Worm (Caenorhabditis elegans) whole organism, L4 larva: ENCODE data around the gene ztf-14.

ENCODE experiments used
- F44E2.7 ChIP-seq: fragments of 200-800 bp; sonication (Bioruptor generic); IDR thresholded peaks from 2 replicates; pipeline ENCODE4 v2.1.2; 2022; ENCODE audit warnings: missing genetic modification characterization, missing compliant biosample characterization
- R02D3.7 ChIP-seq: fragments of 150-350 bp; sonication (generic microtip); optimal IDR thresholded peaks from 3 replicates; lab custom pipeline; 2014; ENCODE audit warnings: missing biosample characterization, missing genetic modification characterization
- T26A8.4 ChIP-seq: fragments of 200-800 bp; sonication (Bioruptor generic); IDR thresholded peaks from 2 replicates; pipeline ENCODE4 v1.3.6; 2022; ENCODE audit warnings: missing genetic modification characterization, missing compliant biosample characterization
- Y105C5A.15 ChIP-seq: fragments of 200-800 bp; sonication (Bioruptor generic); IDR thresholded peaks from 2 replicates; pipeline ENCODE4 v1.3.6; 2022; ENCODE audit warnings: missing genetic modification characterization, missing compliant biosample characterization
- Y48G9A.11 ChIP-seq: fragments of 200-800 bp; sonication (Bioruptor generic); IDR thresholded peaks from 2 replicates; pipeline ENCODE4 v1.3.6; 2022; ENCODE audit warnings: missing genetic modification reagents, missing genetic modification characterization, missing compliant biosample characterization
- Y5F2A.4 ChIP-seq: fragments of 200-800 bp; sonication (Bioruptor generic); optimal IDR thresholded peaks from 2 replicates; lab custom pipeline; 2018; ENCODE audit warnings: mild to moderate bottlenecking, missing genetic modification characterization, missing compliant biosample characterization
- Y75B8A.6 ChIP-seq: fragments of 200-800 bp; sonication (Bioruptor generic); IDR thresholded peaks from 2 replicates; pipeline ENCODE4 v1.3.6; 2022; ENCODE audit warnings: missing genetic modification reagents, missing genetic modification characterization, missing compliant biosample characterization
- ama-1 ChIP-seq: fragments of 150-350 bp; optimal IDR thresholded peaks from 2 replicates; lab custom pipeline; 2014; ENCODE audit warnings: inconsistent platforms, mixed read lengths
- attf-4 ChIP-seq: sonication (generic microtip); optimal IDR thresholded peaks from 3 replicates; lab custom pipeline; 2017; ENCODE audit warnings: missing biosample characterization, missing genetic modification characterization
- ceh-44 ChIP-seq: fragments of 200-800 bp; sonication (Bioruptor generic); IDR thresholded peaks from 2 replicates; pipeline ENCODE4 v1.3.6; 2022; ENCODE audit warnings: missing genetic modification reagents, missing genetic modification characterization, missing compliant biosample characterization
- ceh-62 ChIP-seq: sonication (generic microtip); optimal IDR thresholded peaks from 2 replicates; lab custom pipeline; 2017; ENCODE audit warnings: missing biosample characterization, missing genetic modification characterization
- ceh-82 ChIP-seq: sonication (generic microtip); optimal IDR thresholded peaks from 2 replicates; lab custom pipeline; 2017; ENCODE audit warnings: missing biosample characterization, missing genetic modification characterization
- ctbp-1 ChIP-seq: fragments of 200-800 bp; sonication (Bioruptor generic); IDR thresholded peaks from 2 replicates; pipeline ENCODE4 v1.3.6; 2022; ENCODE audit warnings: missing genetic modification reagents, missing genetic modification characterization, missing compliant biosample characterization
- daf-16 ChIP-seq, 3 experiments: sonication (generic microtip); optimal IDR thresholded peaks; 2 replicates each; lab custom pipeline; 2016 to 2017; ENCODE audit warnings: missing genetic modification characterization in 3 of 3, missing genetic modification reagents in 3 of 3, mild to moderate bottlenecking in 2 of 3, missing compliant biosample characterization in 2 of 3, missing biosample characterization in 1 of 3, moderate library complexity in 1 of 3
- daf-19 ChIP-seq: fragments of 200-800 bp; sonication (Bioruptor generic); conservative IDR thresholded peaks from 2 replicates; pipeline ENCODE4 v1.3.6; 2022; ENCODE audit warnings: missing genetic modification characterization, missing compliant biosample characterization
- dmd-8 ChIP-seq: fragments of 200-800 bp; sonication (Bioruptor generic); IDR thresholded peaks from 2 replicates; pipeline ENCODE4 v1.3.6; 2022; ENCODE audit warnings: missing genetic modification characterization, missing compliant biosample characterization
- dmd-9 ChIP-seq: fragments of 200-800 bp; sonication (Bioruptor generic); IDR thresholded peaks from 2 replicates; pipeline ENCODE4 v1.3.6; 2022; ENCODE audit warnings: missing genetic modification reagents, missing genetic modification characterization, missing compliant biosample characterization
- duxl-1 ChIP-seq: sonication (generic microtip); optimal IDR thresholded peaks from 2 replicates; lab custom pipeline; 2016; ENCODE audit warnings: mild to moderate bottlenecking, missing genetic modification characterization, moderate library complexity, missing compliant biosample characterization; ENCODE audit not compliant: poor library complexity
- egl-27 ChIP-seq: sonication (generic microtip); optimal IDR thresholded peaks from 3 replicates; lab custom pipeline; 2017; ENCODE audit warnings: missing biosample characterization, missing genetic modification reagents, missing genetic modification characterization
- fkh-10 ChIP-seq: fragments of 150-350 bp; optimal IDR thresholded peaks from 2 replicates; lab custom pipeline; 2014; ENCODE audit warnings: missing biosample characterization, missing genetic modification reagents, missing genetic modification characterization
- hlh-11 ChIP-seq: fragments of 200-800 bp; sonication (Bioruptor generic); optimal IDR thresholded peaks from 2 replicates; lab custom pipeline; 2018; ENCODE audit warnings: mild to moderate bottlenecking, missing genetic modification characterization, missing compliant biosample characterization
- hlh-30 ChIP-seq: sonication (generic microtip); optimal IDR thresholded peaks from 2 replicates; lab custom pipeline; 2017; ENCODE audit warnings: antibody characterized with exemption, mild to moderate bottlenecking, missing genetic modification characterization, missing compliant biosample characterization; ENCODE audit not compliant: insufficient read depth
- hmg-1.1 ChIP-seq: fragments of 200-800 bp; sonication (Bioruptor generic); IDR thresholded peaks from 2 replicates; pipeline ENCODE4 v1.3.6; 2022; ENCODE audit warnings: missing genetic modification reagents, missing genetic modification characterization, missing compliant biosample characterization
- jun-1 ChIP-seq: fragments of 150-350 bp; optimal IDR thresholded peaks from 2 replicates; lab custom pipeline; 2014; ENCODE audit warnings: missing biosample characterization, missing genetic modification reagents, missing genetic modification characterization
- lim-7 ChIP-seq: fragments of 200-800 bp; sonication (Bioruptor generic); IDR thresholded peaks from 2 replicates; pipeline ENCODE4 v1.3.6; 2022; ENCODE audit warnings: missing genetic modification characterization, missing compliant biosample characterization
- lin-1 ChIP-seq: fragments of 200-800 bp; sonication (Bioruptor generic); IDR thresholded peaks from 2 replicates; pipeline ENCODE4 v1.3.6; 2022; ENCODE audit warnings: missing genetic modification reagents, missing genetic modification characterization, missing compliant biosample characterization
- lin-15B ChIP-seq: fragments of 150-350 bp; sonication (generic microtip); optimal IDR thresholded peaks from 3 replicates; lab custom pipeline; 2014; ENCODE audit warnings: missing biosample characterization, missing genetic modification characterization
- lir-3 ChIP-seq: sonication (generic microtip); optimal IDR thresholded peaks from 2 replicates; lab custom pipeline; 2016; ENCODE audit warnings: mild to moderate bottlenecking, missing genetic modification characterization, missing compliant biosample characterization
- lsy-2 ChIP-seq, 2 experiments: fragments of 150-350 bp in 1 of 2; sonication (generic microtip) in 1 of 2; optimal IDR thresholded peaks; 2 replicates each; lab custom pipeline; 2014 to 2017; ENCODE audit warnings: missing biosample characterization in 2 of 2, missing genetic modification characterization in 2 of 2
- madf-5 ChIP-seq, 2 experiments: fragments of 200-800 bp; sonication (Bioruptor generic); IDR thresholded peaks; 2 replicates each; pipeline ENCODE4 v1.3.6; 2022; ENCODE audit warnings: missing compliant biosample characterization in 2 of 2, missing genetic modification characterization in 2 of 2
- mdt-29 ChIP-seq: fragments of 200-800 bp; sonication (Bioruptor generic); IDR thresholded peaks from 2 replicates; pipeline ENCODE4 v1.3.6; 2022; ENCODE audit warnings: missing genetic modification reagents, missing genetic modification characterization, missing compliant biosample characterization
- nhr-10 ChIP-seq: fragments of 150-350 bp; optimal IDR thresholded peaks from 2 replicates; lab custom pipeline; 2014; ENCODE audit warnings: missing biosample characterization, missing genetic modification characterization
- nhr-102 ChIP-seq: sonication (generic microtip); optimal IDR thresholded peaks from 2 replicates; lab custom pipeline; 2016; ENCODE audit warnings: mild to moderate bottlenecking, missing genetic modification characterization, moderate library complexity, missing compliant biosample characterization
- nhr-237 ChIP-seq: sonication (generic microtip); optimal IDR thresholded peaks from 2 replicates; lab custom pipeline; 2017; ENCODE audit warnings: missing biosample characterization, missing genetic modification characterization
- nhr-28 ChIP-seq: fragments of 150-350 bp; optimal IDR thresholded peaks from 2 replicates; lab custom pipeline; 2014; ENCODE audit warnings: missing biosample characterization, missing genetic modification characterization
- nhr-41 ChIP-seq: fragments of 200-800 bp; sonication (Bioruptor generic); IDR thresholded peaks from 2 replicates; pipeline ENCODE4 v1.3.6; 2022; ENCODE audit warnings: missing genetic modification reagents, missing genetic modification characterization, missing compliant biosample characterization
- nhr-42 ChIP-seq: fragments of 200-800 bp; sonication (Bioruptor generic); IDR thresholded peaks from 2 replicates; pipeline ENCODE4 v1.3.6; 2022; ENCODE audit warnings: missing genetic modification characterization, missing compliant biosample characterization
- nhr-48 ChIP-seq: sonication (generic microtip); optimal IDR thresholded peaks from 2 replicates; lab custom pipeline; 2016; ENCODE audit warnings: mild to moderate bottlenecking, missing genetic modification characterization, missing compliant biosample characterization
- nhr-6 ChIP-seq: fragments of 150-350 bp; optimal IDR thresholded peaks from 2 replicates; lab custom pipeline; 2014; ENCODE audit warnings: missing biosample characterization, missing genetic modification characterization
- nhr-76 ChIP-seq: fragments of 150-350 bp; optimal IDR thresholded peaks from 2 replicates; lab custom pipeline; 2014; ENCODE audit warnings: missing biosample characterization, missing genetic modification characterization
- nhr-77 ChIP-seq: fragments of 150-350 bp; optimal IDR thresholded peaks from 2 replicates; lab custom pipeline; 2014; ENCODE audit warnings: missing biosample characterization, missing genetic modification characterization
- pha-4 ChIP-seq, 2 experiments: fragments of 150-350 bp in 1 of 2; fragments of 200-800 bp in 1 of 2; sonication (Bioruptor generic) in 1 of 2; IDR thresholded peaks in 1 of 2; optimal IDR thresholded peaks in 1 of 2; 2 replicates each; pipeline versions ENCODE4 v1.3.6 to Lab custom; 2014 to 2022; ENCODE audit warnings: missing genetic modification characterization in 2 of 2, missing genetic modification reagents in 2 of 2, missing biosample characterization in 1 of 2, missing compliant biosample characterization in 1 of 2
- php-3 ChIP-seq: fragments of 200-800 bp; sonication (Bioruptor generic); IDR thresholded peaks from 2 replicates; pipeline ENCODE4 v1.3.6; 2022; ENCODE audit warnings: missing genetic modification reagents, missing genetic modification characterization, missing compliant biosample characterization
- saeg-2 ChIP-seq: fragments of 200-800 bp; sonication (Bioruptor generic); IDR thresholded peaks from 2 replicates; pipeline ENCODE4 v1.3.6; 2022; ENCODE audit warnings: missing genetic modification reagents, missing genetic modification characterization, missing compliant biosample characterization
- skn-1 ChIP-seq: fragments of 150-350 bp; optimal IDR thresholded peaks from 2 replicates; lab custom pipeline; 2014; ENCODE audit warnings: missing biosample characterization, missing genetic modification characterization
- snpc-1.2 ChIP-seq: fragments of 200-800 bp; sonication (Bioruptor generic); IDR thresholded peaks from 2 replicates; pipeline ENCODE4 v1.3.6; 2022; ENCODE audit warnings: missing genetic modification reagents, missing genetic modification characterization, missing compliant biosample characterization
- snpc-4 ChIP-seq: fragments of 150-350 bp; optimal IDR thresholded peaks from 2 replicates; lab custom pipeline; 2014; ENCODE audit warnings: missing biosample characterization, missing genetic modification characterization
- spr-1 ChIP-seq: sonication (generic microtip); optimal IDR thresholded peaks from 2 replicates; lab custom pipeline; 2016; ENCODE audit warnings: mild to moderate bottlenecking, missing genetic modification characterization, missing compliant biosample characterization
- spr-3 ChIP-seq: fragments of 200-800 bp; sonication (Bioruptor generic); optimal IDR thresholded peaks from 2 replicates; lab custom pipeline; 2018; ENCODE audit warnings: mild to moderate bottlenecking, missing genetic modification characterization, missing compliant biosample characterization
- zfp-2 ChIP-seq: sonication (generic microtip); optimal IDR thresholded peaks from 2 replicates; lab custom pipeline; 2016; ENCODE audit warnings: mild to moderate bottlenecking, missing genetic modification characterization, missing compliant biosample characterization
- zip-2 ChIP-seq: fragments of 150-350 bp; optimal IDR thresholded peaks from 2 replicates; lab custom pipeline; 2014; ENCODE audit warnings: missing biosample characterization, missing genetic modification characterization
- ztf-7 ChIP-seq: fragments of 150-350 bp; optimal IDR thresholded peaks from 2 replicates; lab custom pipeline; 2014; ENCODE audit warnings: missing biosample characterization, missing genetic modification characterization

Gene ztf-14

ce11 chrX:14480248-14480647 is 15.6 kb upstream of the ztf-14 start, which contains the start of gene gfi-3 (continued):
- no peak for TF ChIP-seq madf-5 (GFP tag; IDR thresholded peaks at IDR 0.05; lab: Robert Waterston, UW)
- no peak for TF ChIP-seq ama-1
- peak in 1 of 2 experiments; percentile 22 for TF ChIP-seq daf-16 (GFP tag; optimal IDR thresholded peaks at IDR 0.05; lab: Kevin White, UChicago)
- peak; percentile 59 for TF ChIP-seq daf-16 (tag; optimal IDR thresholded peaks at IDR 0.05; lab: Kevin White, UChicago)
- TF ChIP-seq duxl-1 (tag; lab: Kevin White, UChicago), result peak; percentile 67
- TF ChIP-seq Y75B8A.6 (GFP tag; lab: Robert Waterston, UW), result no peak
- TF ChIP-seq lir-3 (tag; lab: Kevin White, UChicago), result no peak
- no peak for TF ChIP-seq ceh-62 (tag; lab: Kevin White, UChicago)
- no peak for TF ChIP-seq snpc-1.2 (GFP tag; lab: Robert Waterston, UW)
- no peak for TF ChIP-seq jun-1 (tag; lab: Kevin White, UChicago)
- peak; percentile 55 for TF ChIP-seq snpc-4 (tag; lab: Kevin White, UChicago)
- no peak for TF ChIP-seq ceh-44
- peak; percentile 31 for TF ChIP-seq fkh-10 (GFP tag; lab: Kevin White, UChicago)
- no peak for TF ChIP-seq lim-7 (GFP tag; lab: Robert Waterston, UW)
- TF ChIP-seq egl-27 (tag; lab: Kevin White, UChicago), result no peak
- TF ChIP-seq nhr-10, result no peak
- peak; percentile 67 for TF ChIP-seq nhr-28 (tag; lab: Kevin White, UChicago)
- peak; percentile 78 for TF ChIP-seq pha-4 (GFP tag; IDR thresholded peaks at IDR 0.05; lab: Robert Waterston, UW)
- TF ChIP-seq pha-4 (tag; optimal IDR thresholded peaks at IDR 0.05; lab: Kevin White, UChicago), result no peak
- TF ChIP-seq nhr-76, result no peak
- peak; percentile 29 for TF ChIP-seq nhr-6 (tag; lab: Kevin White, UChicago)
- 0 out of 2 replicates have a peak, but pooled peaks have one; percentile 46 for TF ChIP-seq saeg-2 (GFP tag; lab: Robert Waterston, UW)
- TF ChIP-seq Y105C5A.15, result no peak
- no peak for TF ChIP-seq F44E2.7 (GFP tag; lab: Robert Waterston, UW)
- peak; percentile 72 for TF ChIP-seq ctbp-1
- no peak for TF ChIP-seq mdt-29
- TF ChIP-seq spr-1 (tag; lab: Kevin White, UChicago), result peak; percentile 46
- peak; percentile 45 for TF ChIP-seq ztf-7 (tag; lab: Kevin White, UChicago)
- no peak for TF ChIP-seq R02D3.7 (tag; lab: Kevin White, UChicago)
- TF ChIP-seq skn-1 (tag; lab: Kevin White, UChicago), result no peak
- TF ChIP-seq zfp-2 (tag; lab: Kevin White, UChicago), result no peak
- TF ChIP-seq nhr-77 (tag; lab: Kevin White, UChicago), result peak; percentile 30
- TF ChIP-seq nhr-41 (GFP tag; lab: Robert Waterston, UW), result no peak
- TF ChIP-seq hlh-30 (tag; lab: Kevin White, UChicago), result peak; percentile 73
- TF ChIP-seq Y5F2A.4 (GFP tag; lab: Kevin White, UChicago), result no peak
- peak; percentile 79 for TF ChIP-seq nhr-102 (tag; lab: Kevin White, UChicago)
- TF ChIP-seq lin-15B (tag; lab: Kevin White, UChicago), result no peak
- TF ChIP-seq dmd-9 (GFP tag; lab: Robert Waterston, UW), result no peak
- TF ChIP-seq lin-1, result peak; percentile 61; the same call in 1 of the 2 replicates
- no peak for TF ChIP-seq daf-19 (GFP tag; lab: Robert Waterston, UW)
- TF ChIP-seq zip-2, result no peak
- TF ChIP-seq dmd-8 (GFP tag; lab: Robert Waterston, UW), result 0 out of 2 replicates have a peak, but pooled peaks have one; percentile 31
- no peak for TF ChIP-seq php-3 (GFP tag; lab: Robert Waterston, UW)
- peak; percentile 74; the same call in 1 of the 2 replicates for TF ChIP-seq nhr-42 (GFP tag; lab: Robert Waterston, UW)
- no peak for TF ChIP-seq ceh-82
- TF ChIP-seq nhr-237 (tag; lab: Kevin White, UChicago), result no peak
- TF ChIP-seq T26A8.4 (GFP tag; lab: Robert Waterston, UW), result peak; percentile 77
- TF ChIP-seq nhr-48 (tag; lab: Kevin White, UChicago), result peak; percentile 66
- TF ChIP-seq hlh-11 (tag; lab: Kevin White, UChicago), result peak; percentile 82
- peak; percentile 12 for TF ChIP-seq spr-3 (GFP tag; lab: Kevin White, UChicago)
- no peak for TF ChIP-seq attf-4 (tag; lab: Kevin White, UChicago)
- TF ChIP-seq lsy-2 (tag; optimal IDR thresholded peaks at IDR 0.05; lab: Kevin White, UChicago), result peak in 1 of 2 experiments; percentile 85
- TF ChIP-seq Y48G9A.11, result no peak
- TF ChIP-seq hmg-1.1 (GFP tag; lab: Robert Waterston, UW), result peak; percentile 76
